Worm (Caenorhabditis elegans): ENCODE data around the gene emg-1.

DNA sequence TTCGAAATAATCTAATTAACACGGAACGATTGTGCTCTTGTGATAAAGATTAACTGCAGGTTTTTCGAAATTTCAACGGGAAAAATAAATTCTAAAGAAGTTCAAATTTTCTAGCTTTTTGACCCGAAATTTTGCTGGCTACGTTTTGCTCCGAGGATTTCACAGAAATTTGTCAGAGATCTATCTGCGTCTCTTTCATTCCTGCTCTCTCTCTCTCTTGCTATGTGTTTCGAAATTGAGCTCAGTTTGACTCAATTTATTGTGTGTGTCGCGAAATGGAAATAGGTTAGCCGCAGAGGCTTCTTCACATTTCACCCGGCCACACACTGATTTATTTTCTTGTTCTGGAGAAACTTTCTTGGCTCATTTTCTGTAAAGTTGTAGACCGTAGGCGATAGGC, 8.3 kb downstream of the emg-1 start:
- TF ChIP-seq ama-1 (optimal IDR thresholded peaks at IDR 0.05) (no peak), ceh-36 (tag; optimal IDR thresholded peaks at IDR 0.05) (no peak), tra-4 (tag; optimal IDR thresholded peaks at IDR 0.05) (no peak), pes-1 (GFP tag; IDR thresholded peaks at IDR 0.05) (no peak), hmg-4 (GFP tag; optimal IDR thresholded peaks at IDR 0.05) (no peak), B0310.2 (tag; optimal IDR thresholded peaks at IDR 0.05) (no peak), sea-1 (GFP tag; conservative IDR thresholded peaks at IDR 0.05) (no peak), aly-1 (tag; optimal IDR thresholded peaks at IDR 0.05) (no peak), ceh-13 (GFP tag; optimal IDR thresholded peaks at IDR 0.05) (no peak), hnd-1 (tag; optimal IDR thresholded peaks at IDR 0.05) (no peak), flt-1 (GFP tag; IDR thresholded peaks at IDR 0.05) (no peak), tbx-37 (GFP tag; conservative IDR thresholded peaks at IDR 0.05) (no peak)

Data from whole organism, early embryonic.